Worm (Caenorhabditis elegans) whole organism, L2 larva: Measurements from ENCODE around the gene Y49E10.30.

ENCODE experiments used
- ceh-16 ChIP-seq: fragments of 150-350 bp; optimal IDR thresholded peaks from 2 replicates; lab custom pipeline; 2014; ENCODE audit warnings: missing biosample characterization, missing genetic modification characterization
- nhr-237 ChIP-seq: fragments of 150-350 bp; optimal IDR thresholded peaks from 2 replicates; lab custom pipeline; 2014; ENCODE audit warnings: missing biosample characterization, missing genetic modification characterization
- unc-55 ChIP-seq: fragments of 150-350 bp; sonication (generic microtip); optimal IDR thresholded peaks from 3 replicates; lab custom pipeline; 2014; ENCODE audit warnings: missing biosample characterization, missing genetic modification reagents, missing genetic modification characterization
- ztf-11 ChIP-seq: sonication (generic microtip); optimal IDR thresholded peaks from 2 replicates; lab custom pipeline; 2017; ENCODE audit warnings: missing biosample characterization, missing genetic modification characterization

ce11 chrIII:12434104-12434503 lies 47.4 kb downstream of the Y49E10.30 start, which contains the start of gene Y49E10.27:
- no peak for TF ChIP-seq nhr-237 (tag; lab: Kevin White, UChicago)
- TF ChIP-seq ceh-16 = no peak
- no peak for TF ChIP-seq ztf-11
- no peak for TF ChIP-seq unc-55 (GFP tag; lab: Kevin White, UChicago)
